Worm (Caenorhabditis elegans): ENCODE data around the gene ctsa-3.2.

DNA sequence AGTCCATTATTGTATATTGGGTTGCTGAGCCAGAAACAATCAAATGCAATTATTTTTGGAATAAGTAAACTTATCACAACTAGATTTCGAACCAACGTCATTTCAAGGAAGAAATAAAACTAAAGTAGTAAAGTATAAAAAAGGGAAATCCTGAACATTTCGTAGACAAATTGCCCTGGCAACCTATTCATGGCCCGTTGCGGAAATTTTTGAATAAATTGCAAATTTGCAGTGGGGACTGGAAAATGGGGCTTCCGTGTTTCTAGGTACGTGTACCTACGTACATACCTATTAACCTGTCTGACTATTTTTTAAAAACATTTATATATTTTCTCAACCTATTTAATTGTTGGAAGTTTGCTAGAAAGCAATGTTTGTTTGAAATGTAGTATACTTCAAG is 40.0 kb downstream of the ctsa-3.2 start, which contains the start of gene F26C11.3:
- no peak for TF ChIP-seq pes-1 (GFP tag; IDR thresholded peaks at IDR 0.05)
- no peak for TF ChIP-seq hmbx-1 (tag; optimal IDR thresholded peaks at IDR 0.05)
- no peak for TF ChIP-seq aly-1 (tag; optimal IDR thresholded peaks at IDR 0.05)
- TF ChIP-seq sea-1 (GFP tag; conservative IDR thresholded peaks at IDR 0.05), result no peak
- TF ChIP-seq ets-7 (tag; optimal IDR thresholded peaks at IDR 0.05), result no peak
- no peak for TF ChIP-seq ama-1 (optimal IDR thresholded peaks at IDR 0.05)
- TF ChIP-seq flt-1 (GFP tag; IDR thresholded peaks at IDR 0.05), result no peak
- no peak for TF ChIP-seq ceh-36 (tag; optimal IDR thresholded peaks at IDR 0.05)
